Fruit fly (Drosophila melanogaster) whole organism, pupa: ENCODE results near the gene CG2321.

Source experiments
- CG10348 ChIP-seq: fragments of 200-800 bp; sonication (Bioruptor generic); IDR thresholded peaks from 2 replicates; pipeline ENCODE4 v1.3.6; 2022; ENCODE audit warnings: missing biosample characterization, missing genetic modification characterization
- CG12605 ChIP-seq: fragments of 200-800 bp; sonication (Bioruptor generic); IDR thresholded peaks from 2 replicates; pipeline ENCODE4 v1.3.6; 2022; ENCODE audit warnings: missing biosample characterization, missing genetic modification characterization
- CG15710 ChIP-seq: fragments of 200-800 bp; sonication (Bioruptor generic); optimal IDR thresholded peaks from 2 replicates; lab custom pipeline; 2018; ENCODE audit warnings: missing biosample characterization, mild to moderate bottlenecking, missing genetic modification characterization, moderate library complexity
- CG17806 ChIP-seq: fragments of 200-800 bp; sonication (Bioruptor generic); optimal IDR thresholded peaks from 2 replicates; lab custom pipeline; 2018; ENCODE audit warnings: missing biosample characterization, mild to moderate bottlenecking, missing genetic modification characterization, moderate library complexity
- CG32121 ChIP-seq: fragments of 200-800 bp; sonication (Bioruptor generic); IDR thresholded peaks from 2 replicates; pipeline ENCODE4 v1.3.6; 2022; ENCODE audit warnings: missing biosample characterization, missing genetic modification characterization
- CG4496 ChIP-seq: fragments of 200-800 bp; sonication (Bioruptor generic); IDR thresholded peaks from 3 replicates; pipeline ENCODE4 v1.3.6; 2022; ENCODE audit warnings: missing biosample characterization, missing genetic modification characterization
- D1 ChIP-seq: fragments of 200-800 bp; sonication (Bioruptor generic); optimal IDR thresholded peaks from 2 replicates; lab custom pipeline; 2018; ENCODE audit warnings: missing biosample characterization, mild to moderate bottlenecking, missing genetic modification characterization, moderate library complexity
- EcR ChIP-seq: fragments of 200-800 bp; sonication (Bioruptor generic); optimal IDR thresholded peaks from 3 replicates; lab custom pipeline; 2019; ENCODE audit warnings: missing biosample characterization, missing genetic modification characterization, mild to moderate bottlenecking, moderate library complexity, missing genetic modification reagents
- Pif1A ChIP-seq: fragments of 200-800 bp; sonication (Bioruptor generic); optimal IDR thresholded peaks from 3 replicates; lab custom pipeline; 2016; ENCODE audit warnings: missing biosample characterization, missing genetic modification characterization
- Snoo ChIP-seq: fragments of 200-800 bp; sonication (Bioruptor generic); optimal IDR thresholded peaks from 3 replicates; lab custom pipeline; 2017; ENCODE audit warnings: missing biosample characterization, mild to moderate bottlenecking, missing genetic modification characterization, inconsistent platforms
- gl ChIP-seq: fragments of 200-800 bp; sonication (Bioruptor generic); optimal IDR thresholded peaks from 2 replicates; lab custom pipeline; 2018; ENCODE audit warnings: missing biosample characterization, mild to moderate bottlenecking, missing genetic modification characterization

DNA sequence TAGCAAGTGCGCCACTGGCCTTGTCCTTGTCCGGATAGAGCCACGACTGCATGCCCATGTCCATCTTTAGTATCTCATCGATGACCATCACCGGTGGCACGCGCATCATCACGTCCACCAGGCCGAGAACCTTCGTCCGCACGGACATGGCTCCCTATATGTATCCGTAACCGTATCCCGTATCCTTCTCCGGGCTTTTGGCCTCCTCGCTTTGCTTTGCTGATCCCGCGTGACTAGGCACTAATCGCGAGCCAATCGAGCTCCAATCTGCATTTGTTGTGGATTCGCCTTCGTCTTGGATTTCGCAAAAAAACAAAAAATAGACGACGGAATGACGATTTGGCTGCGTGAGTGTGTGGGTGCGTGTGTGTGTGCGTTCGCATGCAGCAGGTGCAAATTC lies 13.9 kb upstream of the CG2321 start:
- no peak for TF ChIP-seq Snoo
- TF ChIP-seq Pif1A (GFP tag; lab: Kevin White, UChicago), result no peak
- no peak for TF ChIP-seq EcR (GFP tag; lab: Kevin White, UChicago)
- TF ChIP-seq gl (tag; lab: Kevin White, UChicago), result no peak
- TF ChIP-seq CG10348, result no peak
- TF ChIP-seq CG15710 (tag; lab: Kevin White, UChicago), result no peak
- TF ChIP-seq CG32121 (GFP tag; lab: Robert Waterston, UW), result no peak
- TF ChIP-seq CG4496 (GFP tag; lab: Robert Waterston, UW), result no peak
- no peak for TF ChIP-seq CG17806 (tag; lab: Kevin White, UChicago)
- TF ChIP-seq CG12605 (GFP tag; lab: Robert Waterston, UW), result no peak
- TF ChIP-seq D1 (tag; lab: Kevin White, UChicago), result no peak
